Fruit fly (Drosophila melanogaster) whole organism, embryonic: ENCODE data around the gene CG3434.

ENCODE experiments used
- Ada2b ChIP-seq: fragments of 200-800 bp; sonication (Bioruptor generic); IDR thresholded peaks from 2 replicates; pipeline ENCODE4 v1.3.6; 2022; ENCODE audit warnings: missing biosample characterization, missing genetic modification characterization
- Bgb ChIP-seq: fragments of 200-800 bp; sonication (Bioruptor generic); IDR thresholded peaks from 2 replicates; pipeline ENCODE4 v1.3.6; 2022; ENCODE audit warnings: missing biosample characterization, missing genetic modification characterization; ENCODE audit not compliant: partially characterized antibody
- CG11247 ChIP-seq: fragments of 200-800 bp; sonication (Bioruptor generic); IDR thresholded peaks from 2 replicates; pipeline ENCODE4 v1.3.6; 2022; ENCODE audit warnings: missing biosample characterization, missing genetic modification characterization
- CG13296 ChIP-seq: fragments of 200-800 bp; sonication (Bioruptor generic); optimal IDR thresholded peaks from 3 replicates; lab custom pipeline; 2018; ENCODE audit warnings: missing biosample characterization, mild to moderate bottlenecking, missing genetic modification characterization
- CG14667 ChIP-seq: fragments of 200-800 bp; sonication (Bioruptor generic); IDR thresholded peaks from 2 replicates; pipeline ENCODE4 v1.3.6; 2022; ENCODE audit warnings: missing biosample characterization, missing genetic modification characterization
- CG15011 ChIP-seq: fragments of 200-800 bp; sonication (Bioruptor generic); optimal IDR thresholded peaks from 3 replicates; lab custom pipeline; 2018; ENCODE audit warnings: missing biosample characterization, mild to moderate bottlenecking, missing genetic modification characterization
- CG2712 ChIP-seq: fragments of 200-800 bp; optimal IDR thresholded peaks from 3 replicates; lab custom pipeline; 2019; ENCODE audit warnings: missing biosample characterization, mild to moderate bottlenecking, missing genetic modification characterization, moderate library complexity
- CG34224 ChIP-seq: fragments of 200-800 bp; sonication (Bioruptor generic); IDR thresholded peaks from 3 replicates; pipeline ENCODE4 v1.3.6; 2022; ENCODE audit warnings: missing biosample characterization, missing genetic modification characterization; ENCODE audit not compliant: partially characterized antibody
- CG6813 ChIP-seq: fragments of 200-800 bp; sonication (Bioruptor generic); optimal IDR thresholded peaks from 2 replicates; lab custom pipeline; 2017; ENCODE audit warnings: missing biosample characterization, missing genetic modification characterization, mild to moderate bottlenecking, moderate library complexity, missing genetic modification reagents
- CG7372 ChIP-seq: fragments of 200-800 bp; sonication (Bioruptor generic); IDR thresholded peaks from 2 replicates; pipeline ENCODE4 v1.3.6; 2022; ENCODE audit warnings: missing biosample characterization, missing genetic modification characterization
- CG8290 ChIP-seq, 3 experiments: fragments of 200-800 bp; sonication (Bioruptor generic); optimal IDR thresholded peaks; 2 replicates each; lab custom pipeline; 2016 to 2019; ENCODE audit warnings: missing biosample characterization in 3 of 3, missing genetic modification characterization in 3 of 3, mild to moderate bottlenecking in 2 of 3, moderate library complexity in 1 of 3
- CG8765 ChIP-seq: fragments of 200-800 bp; sonication (Bioruptor generic); IDR thresholded peaks from 2 replicates; pipeline ENCODE4 v1.3.6; 2022; ENCODE audit warnings: missing biosample characterization, missing genetic modification characterization
- D19A ChIP-seq: fragments of 200-800 bp; optimal IDR thresholded peaks from 3 replicates; lab custom pipeline; 2019; ENCODE audit warnings: missing biosample characterization, mild to moderate bottlenecking, missing genetic modification characterization, moderate library complexity
- Dad ChIP-seq: fragments of 200-800 bp; sonication (Bioruptor generic); optimal IDR thresholded peaks from 3 replicates; lab custom pipeline; 2016; ENCODE audit warnings: missing biosample characterization, missing genetic modification characterization
- ERR ChIP-seq: fragments of 200-800 bp; sonication (Bioruptor generic); optimal IDR thresholded peaks from 2 replicates; lab custom pipeline; 2016; ENCODE audit warnings: missing biosample characterization, missing genetic modification characterization
- HLH54F ChIP-seq: fragments of 200-800 bp; sonication (Bioruptor generic); optimal IDR thresholded peaks from 3 replicates; lab custom pipeline; 2016; ENCODE audit warnings: missing biosample characterization, missing genetic modification characterization
- HmgD ChIP-seq: fragments of 200-800 bp; sonication (Bioruptor generic); optimal IDR thresholded peaks from 3 replicates; lab custom pipeline; 2016; ENCODE audit warnings: missing biosample characterization, missing genetic modification characterization
- Hsf ChIP-seq: fragments of 200-800 bp; sonication (Bioruptor generic); optimal IDR thresholded peaks from 3 replicates; lab custom pipeline; 2016; ENCODE audit warnings: missing biosample characterization, missing genetic modification characterization
- Myb ChIP-seq: fragments of 200-800 bp; sonication (Bioruptor generic); optimal IDR thresholded peaks from 2 replicates; lab custom pipeline; 2016; ENCODE audit warnings: missing biosample characterization, missing genetic modification characterization
- NC2β ChIP-seq: fragments of 200-800 bp; sonication (Bioruptor generic); optimal IDR thresholded peaks from 2 replicates; lab custom pipeline; 2016; ENCODE audit warnings: missing biosample characterization, missing genetic modification characterization
- Scr ChIP-seq: fragments of 200-800 bp; sonication (Bioruptor generic); IDR thresholded peaks from 2 replicates; pipeline ENCODE4 v1.3.6; 2022; ENCODE audit warnings: missing biosample characterization, missing genetic modification characterization; ENCODE audit not compliant: partially characterized antibody
- ab ChIP-seq: fragments of 200-800 bp; sonication (Bioruptor generic); optimal IDR thresholded peaks from 2 replicates; lab custom pipeline; 2016; ENCODE audit warnings: missing biosample characterization, missing genetic modification characterization
- abd-A ChIP-seq: fragments of 200-800 bp; sonication (Bioruptor generic); optimal IDR thresholded peaks from 3 replicates; lab custom pipeline; 2019; ENCODE audit warnings: missing biosample characterization, mild to moderate bottlenecking, missing genetic modification characterization, moderate library complexity
- al ChIP-seq: fragments of 200-800 bp; sonication (Bioruptor generic); IDR thresholded peaks from 2 replicates; pipeline ENCODE4 v1.3.6; 2022; ENCODE audit warnings: missing biosample characterization, missing genetic modification characterization
- ara ChIP-seq: fragments of 200-800 bp; sonication (Bioruptor generic); IDR thresholded peaks from 2 replicates; pipeline ENCODE4 v1.3.6; 2022; ENCODE audit warnings: missing biosample characterization, missing genetic modification characterization
- bowl ChIP-seq: fragments of 200-800 bp; sonication (Bioruptor generic); IDR thresholded peaks from 2 replicates; pipeline ENCODE4 v1.3.6; 2022; ENCODE audit warnings: missing biosample characterization, missing genetic modification characterization
- cg ChIP-seq: fragments of 200-800 bp; sonication (Bioruptor generic); optimal IDR thresholded peaks from 3 replicates; lab custom pipeline; 2019; ENCODE audit warnings: missing biosample characterization, mild to moderate bottlenecking, missing genetic modification characterization, moderate library complexity
- crc ChIP-seq: fragments of 200-800 bp; sonication (Bioruptor generic); optimal IDR thresholded peaks from 2 replicates; lab custom pipeline; 2016; ENCODE audit warnings: missing biosample characterization, missing genetic modification characterization
- dmrt11E ChIP-seq: fragments of 200-800 bp; sonication (Bioruptor generic); optimal IDR thresholded peaks from 3 replicates; lab custom pipeline; 2018; ENCODE audit warnings: missing biosample characterization, mild to moderate bottlenecking, missing genetic modification characterization, moderate library complexity
- eve ChIP-seq, 2 experiments: fragments of >200 bp; optimal IDR thresholded peaks; 2 replicates each; lab custom pipeline; 2017; ENCODE audit warnings: missing biosample characterization in 2 of 2, missing genetic modification characterization in 2 of 2
- exex ChIP-seq: fragments of 200-800 bp; sonication (Bioruptor generic); optimal IDR thresholded peaks from 4 replicates; lab custom pipeline; 2018; ENCODE audit warnings: missing biosample characterization, mild to moderate bottlenecking, missing genetic modification characterization, moderate library complexity
- grn ChIP-seq: fragments of 200-800 bp; sonication (Bioruptor generic); optimal IDR thresholded peaks from 3 replicates; lab custom pipeline; 2017; ENCODE audit warnings: missing biosample characterization, missing genetic modification characterization
- gsb-n ChIP-seq: fragments of 200-800 bp; sonication (Bioruptor generic); optimal IDR thresholded peaks from 3 replicates; lab custom pipeline; 2018; ENCODE audit warnings: missing biosample characterization, mild to moderate bottlenecking, missing genetic modification characterization
- h ChIP-seq: fragments of >200 bp; optimal IDR thresholded peaks from 2 replicates; lab custom pipeline; 2017
- hb ChIP-seq: fragments of 200-800 bp; sonication (Bioruptor generic); IDR thresholded peaks from 3 replicates; pipeline ENCODE4 v1.3.6; 2022; ENCODE audit warnings: missing biosample characterization, missing genetic modification characterization; ENCODE audit not compliant: partially characterized antibody
- hkb ChIP-seq, 2 experiments: fragments of 200-800 bp in 1 of 2; fragments of >200 bp in 1 of 2; sonication (Bioruptor generic) in 1 of 2; IDR thresholded peaks in 1 of 2; optimal IDR thresholded peaks in 1 of 2; 2 replicates each; pipeline versions ENCODE4 v1.3.6 to Lab custom; 2017 to 2022; ENCODE audit warnings: missing biosample characterization in 1 of 2, missing genetic modification characterization in 1 of 2
- ken ChIP-seq: fragments of 200-800 bp; sonication (Bioruptor generic); IDR thresholded peaks from 3 replicates; pipeline ENCODE4 v1.3.6; 2022; ENCODE audit warnings: missing biosample characterization, missing genetic modification characterization
- mld ChIP-seq: fragments of 200-800 bp; sonication (Bioruptor generic); IDR thresholded peaks from 3 replicates; pipeline ENCODE4 v1.3.6; 2022; ENCODE audit warnings: missing biosample characterization, missing genetic modification characterization; ENCODE audit not compliant: partially characterized antibody
- nau ChIP-seq: fragments of 200-800 bp; sonication (Bioruptor generic); optimal IDR thresholded peaks from 3 replicates; lab custom pipeline; 2017; ENCODE audit warnings: missing biosample characterization, mild to moderate bottlenecking, missing genetic modification characterization, missing genetic modification reagents
- oc ChIP-seq: fragments of 200-800 bp; sonication (Bioruptor generic); optimal IDR thresholded peaks from 2 replicates; lab custom pipeline; 2018; ENCODE audit warnings: missing biosample characterization, mild to moderate bottlenecking, missing genetic modification characterization, moderate library complexity
- odd ChIP-seq: fragments of 200-800 bp; sonication (Bioruptor generic); optimal IDR thresholded peaks from 2 replicates; lab custom pipeline; 2017; ENCODE audit warnings: missing biosample characterization, mild to moderate bottlenecking, missing genetic modification characterization
- peb ChIP-seq: fragments of 200-800 bp; sonication (Bioruptor generic); IDR thresholded peaks from 2 replicates; pipeline ENCODE4 v1.3.6; 2022; ENCODE audit warnings: missing biosample characterization, missing genetic modification characterization
- pfk ChIP-seq: fragments of 200-800 bp; sonication (Bioruptor generic); optimal IDR thresholded peaks from 2 replicates; lab custom pipeline; 2018; ENCODE audit warnings: missing biosample characterization, mild to moderate bottlenecking, missing genetic modification characterization, moderate library complexity
- sd ChIP-seq: fragments of 200-800 bp; sonication (Bioruptor generic); optimal IDR thresholded peaks from 3 replicates; lab custom pipeline; 2018; ENCODE audit warnings: missing biosample characterization, mild to moderate bottlenecking, missing genetic modification characterization, moderate library complexity
- sim ChIP-seq: fragments of 200-800 bp; sonication (Bioruptor generic); IDR thresholded peaks from 2 replicates; pipeline ENCODE4 v1.3.6; 2022; ENCODE audit warnings: missing biosample characterization, missing genetic modification characterization
- slbo ChIP-seq: fragments of 200-800 bp; sonication (Bioruptor generic); IDR thresholded peaks from 2 replicates; pipeline ENCODE4 v1.3.6; 2022; ENCODE audit warnings: missing biosample characterization, missing genetic modification characterization
- ttk ChIP-seq: fragments of 200-800 bp; sonication (Bioruptor generic); IDR thresholded peaks from 2 replicates; pipeline ENCODE4 v2.1.2; 2022; ENCODE audit warnings: missing biosample characterization, missing genetic modification characterization
- usp ChIP-seq: fragments of >200 bp; optimal IDR thresholded peaks from 2 replicates; lab custom pipeline; 2017; ENCODE audit warnings: missing biosample characterization, missing genetic modification characterization
- zf30C ChIP-seq: fragments of 200-800 bp; sonication (Bioruptor generic); optimal IDR thresholded peaks from 3 replicates; lab custom pipeline; 2018; ENCODE audit warnings: missing biosample characterization, mild to moderate bottlenecking, missing genetic modification characterization

CG3434 gene

DNA sequence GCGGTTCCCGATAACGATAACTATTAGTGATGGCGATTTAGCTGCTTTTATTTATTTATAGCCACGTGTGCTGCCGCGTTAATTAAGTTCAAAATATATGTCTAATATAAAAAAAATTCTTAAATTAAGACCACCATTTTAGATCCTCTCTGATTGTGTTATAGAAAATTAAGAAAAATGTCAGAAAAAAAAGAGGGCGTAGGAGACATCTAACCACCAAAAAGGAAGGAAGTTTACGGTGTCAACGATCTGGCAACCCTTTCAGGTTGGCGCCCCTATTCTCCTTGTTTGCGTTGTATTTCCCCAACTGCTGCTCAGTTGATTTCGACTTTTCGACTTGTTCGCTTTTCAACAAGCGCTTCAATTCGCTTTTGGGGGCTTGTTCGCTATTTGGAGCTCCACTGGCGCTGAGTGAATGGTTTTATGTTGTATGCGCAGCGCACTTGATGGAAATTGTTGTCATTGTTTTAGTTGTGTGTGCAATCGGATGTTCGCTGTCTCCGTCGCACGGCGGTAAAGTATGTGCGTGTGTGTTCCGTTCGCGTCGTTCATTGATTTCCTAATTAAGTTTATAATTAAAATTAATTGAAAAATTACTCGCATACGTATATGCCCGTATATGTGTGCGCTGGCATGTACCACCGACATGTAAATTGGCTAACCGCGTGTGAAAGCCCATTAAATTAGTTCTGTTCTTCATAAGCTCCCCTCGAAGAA lies at the start of gene CG3434, which contains the start of gene CG44838 (continued):
- peak; percentile 7 for TF ChIP-seq CG6813 (GFP tag; lab: Kevin White, UChicago)
- peak; percentile 80 for TF ChIP-seq abd-A (tag; lab: Kevin White, UChicago)
- TF ChIP-seq ttk: peak; percentile 70
- TF ChIP-seq Myb (GFP tag; lab: Kevin White, UChicago): peak; percentile 60
- TF ChIP-seq HLH54F (GFP tag; lab: Kevin White, UChicago): peak; percentile 69
- TF ChIP-seq zf30C (GFP tag; lab: Kevin White, UChicago): no peak
- peak; percentile 48 for TF ChIP-seq grn (GFP tag; lab: Kevin White, UChicago)
- peak; percentile 75 for TF ChIP-seq D19A (tag; lab: Kevin White, UChicago)
- TF ChIP-seq odd (GFP tag; lab: Kevin White, UChicago): peak; percentile 44
- TF ChIP-seq Ada2b (GFP tag; lab: Robert Waterston, UW): peak; percentile 67
- peak; percentile 70; the same call in 1 of the 3 replicates for TF ChIP-seq ken (GFP tag; lab: Robert Waterston, UW)
- no peak for TF ChIP-seq usp (GFP tag; lab: Kevin White, UChicago)
- TF ChIP-seq CG14667 (GFP tag; lab: Robert Waterston, UW): peak; percentile 47; the same call in 1 of the 2 replicates
- TF ChIP-seq peb (GFP tag; lab: Robert Waterston, UW): peak; percentile 42
- TF ChIP-seq Hsf: peak; percentile 83
- no peak for TF ChIP-seq sim (GFP tag; lab: Robert Waterston, UW)
- TF ChIP-seq Dad: peak; percentile 71
- TF ChIP-seq Bgb: peak; percentile 35; the same call in 1 of the 2 replicates
- peak; percentile 86 for TF ChIP-seq CG2712
- TF ChIP-seq CG34224: 0 out of 3 replicates have a peak, but pooled peaks have one; percentile 34
- peak; percentile 62; the same call in 1 of the 2 replicates for TF ChIP-seq CG11247 (GFP tag; lab: Robert Waterston, UW)
- TF ChIP-seq hkb (optimal IDR thresholded peaks at IDR 0.05; lab: Kevin White, UChicago): no peak
- TF ChIP-seq hkb (GFP tag; IDR thresholded peaks at IDR 0.05; lab: Robert Waterston, UW): peak; percentile 80
- peak; percentile 45 for TF ChIP-seq exex (tag; lab: Kevin White, UChicago)
- TF ChIP-seq dmrt11E (tag; lab: Kevin White, UChicago): peak; percentile 76
- no peak for TF ChIP-seq h (lab: Kevin White, UChicago)
- TF ChIP-seq hb (GFP tag; lab: Robert Waterston, UW): no peak
- TF ChIP-seq bowl (GFP tag; lab: Robert Waterston, UW): no peak
- TF ChIP-seq eve (GFP tag; optimal IDR thresholded peaks at IDR 0.05; lab: Kevin White, UChicago): no peak
- TF ChIP-seq CG7372 (GFP tag; lab: Robert Waterston, UW): peak; percentile 57; the same call in 1 of the 2 replicates
- peak; percentile 48 for TF ChIP-seq nau
- peak; percentile 33 for TF ChIP-seq Scr (GFP tag; lab: Robert Waterston, UW)
- peak; percentile 77 for TF ChIP-seq ab (GFP tag; lab: Kevin White, UChicago)
- no peak for TF ChIP-seq ERR (GFP tag; lab: Kevin White, UChicago)
- TF ChIP-seq cg: peak; percentile 60
- TF ChIP-seq HmgD (GFP tag; lab: Kevin White, UChicago): peak; percentile 56
- TF ChIP-seq slbo (GFP tag; lab: Robert Waterston, UW): peak; percentile 81
- peak; percentile 83 for TF ChIP-seq CG8290 (GFP tag; optimal IDR thresholded peaks at IDR 0.05; lab: Kevin White, UChicago)
- TF ChIP-seq CG8290 (tag; optimal IDR thresholded peaks at IDR 0.05; lab: Kevin White, UChicago): peak; percentile 27 to 81
- TF ChIP-seq mld (GFP tag; lab: Robert Waterston, UW): no peak
- TF ChIP-seq al (GFP tag; lab: Robert Waterston, UW): peak; percentile 43
- peak; percentile 39 for TF ChIP-seq crc (GFP tag; lab: Kevin White, UChicago)
- TF ChIP-seq CG13296 (GFP tag; lab: Kevin White, UChicago): peak; percentile 80
- TF ChIP-seq pfk: no peak
- peak; percentile 49 for TF ChIP-seq sd
- peak; percentile 73 for TF ChIP-seq NC2β (GFP tag; lab: Kevin White, UChicago)
- TF ChIP-seq oc: peak; percentile 49
- peak; percentile 36 for TF ChIP-seq gsb-n (tag; lab: Kevin White, UChicago)
- peak; percentile 64 for TF ChIP-seq CG8765 (GFP tag; lab: Robert Waterston, UW)
- TF ChIP-seq CG15011 (GFP tag; lab: Kevin White, UChicago): peak; percentile 54
- peak; percentile 65 for TF ChIP-seq ara (GFP tag; lab: Robert Waterston, UW)
